Worm (Caenorhabditis elegans) whole organism, late embryonic: Measurements from ENCODE around the gene Y7A5A.13.

Experiments used
- C08G9.2 ChIP-seq: sonication (generic microtip); optimal IDR thresholded peaks from 2 replicates; lab custom pipeline; 2016; ENCODE audit warnings: mild to moderate bottlenecking, missing genetic modification characterization, moderate library complexity, missing compliant biosample characterization
- C38D4.7 ChIP-seq: fragments of 200-800 bp; sonication (Bioruptor generic); optimal IDR thresholded peaks from 2 replicates; lab custom pipeline; 2018; ENCODE audit warnings: mild to moderate bottlenecking, missing genetic modification characterization, moderate library complexity, missing compliant biosample characterization
- K02D7.2 ChIP-seq: sonication (generic microtip); optimal IDR thresholded peaks from 2 replicates; lab custom pipeline; 2017; ENCODE audit warnings: mild to moderate bottlenecking, missing genetic modification characterization, missing compliant biosample characterization
- Y22D7AL.16 ChIP-seq: sonication (generic microtip); optimal IDR thresholded peaks from 2 replicates; lab custom pipeline; 2016; ENCODE audit warnings: missing genetic modification characterization, missing compliant biosample characterization
- ahr-1 ChIP-seq: sonication (generic microtip); optimal IDR thresholded peaks from 2 replicates; lab custom pipeline; 2016; ENCODE audit warnings: missing genetic modification characterization, missing compliant biosample characterization
- ama-1 ChIP-seq: fragments of 150-350 bp; optimal IDR thresholded peaks from 2 replicates; lab custom pipeline; 2014
- ceh-14 ChIP-seq: sonication (generic microtip); optimal IDR thresholded peaks from 2 replicates; lab custom pipeline; 2016; ENCODE audit warnings: missing genotype, missing genetic modification characterization, missing compliant biosample characterization
- ceh-19 ChIP-seq: fragments of 200-800 bp; sonication (Bioruptor generic); optimal IDR thresholded peaks from 2 replicates; lab custom pipeline; 2018; ENCODE audit warnings: mild to moderate bottlenecking, missing genetic modification characterization, missing compliant biosample characterization
- ceh-22 ChIP-seq: sonication (generic microtip); optimal IDR thresholded peaks from 2 replicates; lab custom pipeline; 2017; ENCODE audit warnings: missing biosample characterization, missing genetic modification characterization
- ceh-24 ChIP-seq: sonication (generic microtip); optimal IDR thresholded peaks from 2 replicates; lab custom pipeline; 2016; ENCODE audit warnings: mild to moderate bottlenecking, missing genetic modification characterization, missing compliant biosample characterization
- ceh-30 ChIP-seq: fragments of 150-350 bp; optimal IDR thresholded peaks from 2 replicates; lab custom pipeline; 2014; ENCODE audit warnings: missing biosample characterization, missing genetic modification characterization
- ceh-48 ChIP-seq: sonication (generic microtip); optimal IDR thresholded peaks from 2 replicates; lab custom pipeline; 2016; ENCODE audit warnings: missing genetic modification characterization, inconsistent platforms, missing compliant biosample characterization
- ceh-6 ChIP-seq: fragments of 200-800 bp; sonication (Bioruptor generic); optimal IDR thresholded peaks from 2 replicates; lab custom pipeline; 2018; ENCODE audit warnings: mild to moderate bottlenecking, missing genetic modification characterization, missing compliant biosample characterization
- che-1 ChIP-seq: sonication (generic microtip); optimal IDR thresholded peaks from 2 replicates; lab custom pipeline; 2016; ENCODE audit warnings: mild to moderate bottlenecking, missing genetic modification characterization, missing compliant biosample characterization
- dve-1 ChIP-seq: sonication (generic microtip); optimal IDR thresholded peaks from 2 replicates; lab custom pipeline; 2017; ENCODE audit warnings: antibody characterized with exemption, mild to moderate bottlenecking, missing genetic modification characterization, missing compliant biosample characterization
- elt-2 ChIP-seq: sonication (generic microtip); optimal IDR thresholded peaks from 2 replicates; lab custom pipeline; 2016; ENCODE audit warnings: missing genetic modification reagents, missing genetic modification characterization, missing compliant biosample characterization
- eyg-1 ChIP-seq: sonication (generic microtip); optimal IDR thresholded peaks from 2 replicates; lab custom pipeline; 2016; ENCODE audit warnings: missing genotype, missing genetic modification characterization, missing compliant biosample characterization
- fax-1 ChIP-seq: sonication (generic microtip); optimal IDR thresholded peaks from 2 replicates; lab custom pipeline; 2016; ENCODE audit warnings: missing genotype, missing genetic modification characterization, missing compliant biosample characterization
- fkh-10 ChIP-seq: fragments of 150-350 bp; optimal IDR thresholded peaks from 2 replicates; lab custom pipeline; 2014; ENCODE audit warnings: missing biosample characterization, missing genetic modification reagents, missing genetic modification characterization
- hlh-15 ChIP-seq: sonication (generic microtip); optimal IDR thresholded peaks from 2 replicates; lab custom pipeline; 2016; ENCODE audit warnings: missing genetic modification characterization, missing compliant biosample characterization
- hlh-30 ChIP-seq: sonication (generic microtip); optimal IDR thresholded peaks from 2 replicates; lab custom pipeline; 2017; ENCODE audit warnings: antibody characterized with exemption, missing genetic modification characterization, missing compliant biosample characterization; ENCODE audit not compliant: insufficient read depth
- hlh-6 ChIP-seq: sonication (generic microtip); optimal IDR thresholded peaks from 2 replicates; lab custom pipeline; 2016; ENCODE audit warnings: missing genotype, missing genetic modification characterization, missing compliant biosample characterization
- hlh-8 ChIP-seq: sonication (generic microtip); optimal IDR thresholded peaks from 2 replicates; lab custom pipeline; 2016; ENCODE audit warnings: missing genotype, missing genetic modification characterization, missing compliant biosample characterization
- lin-11 ChIP-seq: fragments of 200-800 bp; sonication (Bioruptor generic); optimal IDR thresholded peaks from 2 replicates; lab custom pipeline; 2018; ENCODE audit warnings: mild to moderate bottlenecking, missing genetic modification characterization, missing compliant biosample characterization
- madf-2 ChIP-seq: sonication (generic microtip); optimal IDR thresholded peaks from 2 replicates; lab custom pipeline; 2017; ENCODE audit warnings: missing genetic modification characterization, missing compliant biosample characterization
- odd-2 ChIP-seq: sonication (generic microtip); optimal IDR thresholded peaks from 2 replicates; lab custom pipeline; 2017; ENCODE audit warnings: antibody characterized with exemption, mild to moderate bottlenecking, missing genetic modification characterization, missing compliant biosample characterization
- pat-9 ChIP-seq: fragments of 200-800 bp; sonication (Bioruptor generic); optimal IDR thresholded peaks from 2 replicates; lab custom pipeline; 2018; ENCODE audit warnings: mild to moderate bottlenecking, missing genetic modification characterization, moderate library complexity, missing compliant biosample characterization
- pha-4 ChIP-seq: fragments of 150-350 bp; optimal IDR thresholded peaks from 2 replicates; lab custom pipeline; 2018; ENCODE audit warnings: missing biosample characterization, missing genetic modification reagents, missing genetic modification characterization
- pqm-1 ChIP-seq: sonication (generic microtip); optimal IDR thresholded peaks from 2 replicates; lab custom pipeline; 2016; ENCODE audit warnings: missing genetic modification characterization, missing compliant biosample characterization
- pros-1 ChIP-seq: fragments of 150-350 bp; optimal IDR thresholded peaks from 2 replicates; lab custom pipeline; 2014; ENCODE audit warnings: missing biosample characterization, missing genetic modification reagents, missing genetic modification characterization
- ref-2 ChIP-seq: sonication (generic microtip); optimal IDR thresholded peaks from 2 replicates; lab custom pipeline; 2016; ENCODE audit warnings: missing genetic modification characterization, missing compliant biosample characterization
- sdc-2 ChIP-seq: sonication (generic microtip); optimal IDR thresholded peaks from 2 replicates; lab custom pipeline; 2016; ENCODE audit warnings: missing genotype, missing genetic modification characterization, missing compliant biosample characterization
- syd-9 ChIP-seq: sonication (generic microtip); optimal IDR thresholded peaks from 2 replicates; lab custom pipeline; 2016; ENCODE audit warnings: mild to moderate bottlenecking, missing genetic modification characterization, moderate library complexity, missing compliant biosample characterization
- tbx-2 ChIP-seq: sonication (generic microtip); optimal IDR thresholded peaks from 2 replicates; lab custom pipeline; 2016; ENCODE audit warnings: missing genetic modification characterization, missing compliant biosample characterization
- tbx-7 ChIP-seq: sonication (generic microtip); optimal IDR thresholded peaks from 2 replicates; lab custom pipeline; 2016; ENCODE audit warnings: missing genotype, missing genetic modification characterization, missing compliant biosample characterization
- unc-42 ChIP-seq: sonication (generic microtip); optimal IDR thresholded peaks from 2 replicates; lab custom pipeline; 2016; ENCODE audit warnings: missing genotype, missing genetic modification characterization, missing compliant biosample characterization
- unc-55 ChIP-seq: sonication (generic microtip); optimal IDR thresholded peaks from 2 replicates; lab custom pipeline; 2017; ENCODE audit warnings: missing biosample characterization, missing genetic modification reagents, missing genetic modification characterization
- zip-5 ChIP-seq: sonication (generic microtip); optimal IDR thresholded peaks from 2 replicates; lab custom pipeline; 2016; ENCODE audit warnings: missing genetic modification characterization, missing compliant biosample characterization
- ztf-16 ChIP-seq: sonication (generic microtip); optimal IDR thresholded peaks from 2 replicates; lab custom pipeline; 2017; ENCODE audit warnings: missing genetic modification characterization, missing compliant biosample characterization

Gene Y7A5A.13

DNA sequence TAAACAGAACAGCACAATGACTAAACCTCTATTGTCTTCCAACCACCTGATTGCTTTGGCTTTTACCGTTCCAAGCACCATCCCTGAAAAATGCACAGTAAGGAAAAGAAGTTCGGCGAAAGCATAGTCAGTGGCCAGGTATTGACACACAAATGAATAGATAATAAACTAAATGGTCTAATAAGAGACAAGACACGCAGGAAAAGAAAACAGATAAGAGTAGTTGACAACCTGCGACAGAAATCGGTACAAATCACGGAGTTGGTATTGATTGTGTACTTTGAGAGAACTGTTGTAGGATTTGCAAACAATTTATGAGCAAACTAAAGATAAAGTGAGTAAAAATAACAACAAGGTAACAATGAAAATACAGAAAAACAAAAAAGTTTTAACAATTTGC lies 2.2 kb upstream of the Y7A5A.13 start, which contains the start of gene Y7A5A.1:
Gene Y7A5A.1, minus strand, starts transcription at position 83 of the 400 bp plus-strand sequence.
- TF ChIP-seq ref-2 (tag; lab: Kevin White, UChicago) (no peak), C08G9.2 (tag; lab: Kevin White, UChicago) (no peak), pha-4 (no peak), che-1 (tag; lab: Kevin White, UChicago) (no peak), ztf-16 (tag; lab: Kevin White, UChicago) (no peak), pqm-1 (tag; lab: Kevin White, UChicago) (no peak), ceh-22 (tag; lab: Kevin White, UChicago) (no peak), C38D4.7 (GFP tag; lab: Kevin White, UChicago) (no peak), hlh-15 (tag; lab: Kevin White, UChicago) (no peak), odd-2 (no peak), unc-55 (no peak), ama-1 (no peak), sdc-2 (no peak), Y22D7AL.16 (no peak), tbx-2 (tag; lab: Kevin White, UChicago) (no peak)

DNA sequence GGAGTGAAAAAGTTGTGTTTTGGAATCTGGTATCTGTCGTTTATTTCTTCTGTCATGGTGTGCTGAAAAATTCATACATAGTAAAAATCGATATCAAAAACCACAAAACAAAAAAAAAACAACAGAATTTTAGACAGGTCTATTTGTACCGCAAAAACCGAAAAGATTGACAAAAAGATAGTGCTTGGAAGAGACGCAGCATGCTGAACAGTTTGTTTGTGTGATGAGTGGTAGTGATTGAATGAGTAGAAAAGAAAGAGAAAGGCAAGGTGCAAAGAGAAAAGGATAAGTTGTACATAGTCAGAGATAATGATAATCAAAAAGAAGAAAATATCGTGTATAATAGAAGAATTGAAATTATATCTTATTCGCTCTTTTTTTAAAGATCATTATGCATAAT lies 984 bp upstream of the Y7A5A.13 start, which contains the start of gene Y7A5A.2:
Gene Y7A5A.2, minus strand, starts transcription at position 62 of the 400 bp plus-strand sequence.
- TF ChIP-seq syd-9 (tag; lab: Kevin White, UChicago) (no peak), lin-11 (tag; lab: Kevin White, UChicago) (no peak), eyg-1 (tag; lab: Kevin White, UChicago) (no peak), hlh-8 (tag; lab: Kevin White, UChicago) (no peak), ahr-1 (tag; lab: Kevin White, UChicago) (no peak), ceh-14 (tag; lab: Kevin White, UChicago) (no peak), pha-4 (no peak)

DNA sequence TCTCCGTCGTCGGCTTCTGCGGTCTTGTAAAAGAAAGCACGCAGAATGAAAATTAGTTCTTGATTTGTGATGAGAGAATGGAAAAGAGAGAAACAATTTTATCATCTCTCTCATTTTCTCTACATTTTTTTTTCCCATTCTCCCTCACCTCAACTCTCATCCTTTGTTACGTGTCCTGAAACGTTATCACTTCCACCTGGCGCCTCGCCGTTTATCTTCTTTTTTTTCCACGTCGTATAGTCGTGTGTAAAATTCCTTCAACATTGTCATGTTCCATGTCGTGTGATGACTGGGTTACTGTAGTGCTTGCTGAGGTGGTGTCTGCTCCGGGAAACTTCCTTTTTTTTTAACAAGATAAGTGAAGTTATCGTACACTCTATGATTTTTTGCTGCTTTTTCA lies 5.8 kb downstream of the Y7A5A.13 start:
- no peak for TF ChIP-seq ref-2 (tag; lab: Kevin White, UChicago)
- no peak for TF ChIP-seq zip-5
- no peak for TF ChIP-seq pat-9 (tag; lab: Kevin White, UChicago)
- TF ChIP-seq hlh-6 (tag; lab: Kevin White, UChicago), result no peak
- no peak for TF ChIP-seq ceh-48 (tag; lab: Kevin White, UChicago)
- no peak for TF ChIP-seq tbx-2 (tag; lab: Kevin White, UChicago)
- TF ChIP-seq ceh-19 (GFP tag; lab: Kevin White, UChicago), result no peak
- no peak for TF ChIP-seq hlh-8 (tag; lab: Kevin White, UChicago)
- TF ChIP-seq ceh-30 (tag; lab: Kevin White, UChicago), result no peak
- no peak for TF ChIP-seq unc-42 (tag; lab: Kevin White, UChicago)
- no peak for TF ChIP-seq unc-55
- TF ChIP-seq fkh-10 (GFP tag; lab: Kevin White, UChicago), result no peak
- TF ChIP-seq, all 69 proteins: peak for 0

DNA sequence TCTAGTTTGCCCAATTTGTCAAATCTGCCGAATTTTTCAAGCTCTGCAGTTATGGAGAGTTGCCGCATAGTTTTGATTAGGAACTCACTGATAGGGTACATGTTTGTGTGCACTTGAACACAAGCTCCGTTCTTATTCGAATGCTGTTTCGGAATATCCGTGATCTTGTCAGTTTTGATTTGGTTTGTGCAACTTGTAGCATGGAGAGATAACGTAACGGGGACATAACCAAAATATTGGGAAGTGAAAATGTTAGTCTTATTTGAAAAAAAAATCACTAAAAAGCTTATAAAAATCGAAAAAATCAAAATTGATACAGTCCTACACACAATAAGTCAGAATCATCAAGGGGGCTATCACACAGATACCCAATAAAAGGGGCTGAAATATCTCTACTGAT lies 8.4 kb downstream of the Y7A5A.13 start, which contains the start of gene Y7A5A.24:
Gene Y7A5A.24, minus strand, starts transcription at position 101 of the 400 bp plus-strand sequence.
- no peak for TF ChIP-seq hlh-30 (tag; lab: Kevin White, UChicago)
- TF ChIP-seq tbx-2 (tag; lab: Kevin White, UChicago), result no peak
- TF ChIP-seq fax-1 (tag; lab: Kevin White, UChicago), result no peak
- no peak for TF ChIP-seq dve-1 (tag; lab: Kevin White, UChicago)
- TF ChIP-seq hlh-15 (tag; lab: Kevin White, UChicago), result no peak
- TF ChIP-seq ahr-1 (tag; lab: Kevin White, UChicago), result no peak
- TF ChIP-seq K02D7.2, result no peak
- TF ChIP-seq unc-55, result no peak
- no peak for TF ChIP-seq tbx-7
- no peak for TF ChIP-seq C08G9.2 (tag; lab: Kevin White, UChicago)

DNA sequence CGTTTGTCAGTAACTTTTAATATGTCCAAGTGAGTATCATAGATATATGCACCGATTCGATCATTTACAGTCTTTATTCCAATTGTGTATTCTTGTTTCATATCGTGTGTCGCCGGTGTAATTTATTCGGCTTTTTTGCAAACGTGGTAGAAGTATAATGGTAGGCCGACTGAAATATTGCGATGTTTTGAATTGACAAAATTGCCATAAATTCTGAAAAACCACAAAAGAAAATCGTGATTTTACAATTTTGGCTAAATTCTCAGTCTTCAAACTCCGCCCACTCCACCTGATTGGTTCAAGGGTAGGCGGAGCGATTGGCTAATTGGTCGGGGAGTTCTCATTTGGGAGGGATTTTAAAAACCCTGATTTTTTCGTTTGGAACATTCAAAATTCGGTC lies 10.9 kb downstream of the Y7A5A.13 start, which contains the start of gene Y7A5A.3:
Gene Y7A5A.3, minus strand, starts transcription at position 101 of the 400 bp plus-strand sequence.
- no peak for TF ChIP-seq ceh-48 (tag; lab: Kevin White, UChicago)
- no peak for TF ChIP-seq fax-1 (tag; lab: Kevin White, UChicago)
- TF ChIP-seq madf-2 (tag; lab: Kevin White, UChicago), result no peak
- TF ChIP-seq pros-1 (tag; lab: Kevin White, UChicago), result no peak
- no peak for TF ChIP-seq ceh-24 (tag; lab: Kevin White, UChicago)
- TF ChIP-seq elt-2 (tag; lab: Kevin White, UChicago), result no peak
- TF ChIP-seq pat-9 (tag; lab: Kevin White, UChicago), result no peak
- no peak for TF ChIP-seq ceh-6 (GFP tag; lab: Kevin White, UChicago)
